Fruit fly (Drosophila melanogaster) whole organism, embryonic: ENCODE measurements around the gene CG33654.

Experiments used
- Atf-2 ChIP-seq: fragments of 200-800 bp; sonication (Bioruptor generic); optimal IDR thresholded peaks from 2 replicates; lab custom pipeline; 2016; ENCODE audit warnings: missing biosample characterization, missing genetic modification characterization
- Blimp-1 ChIP-seq: fragments of 200-800 bp; sonication (Bioruptor generic); optimal IDR thresholded peaks from 3 replicates; lab custom pipeline; 2018; ENCODE audit warnings: missing biosample characterization, missing genetic modification characterization, mild to moderate bottlenecking, moderate library complexity, missing genetic modification reagents
- CG11093 ChIP-seq: fragments of 200-800 bp; sonication (Bioruptor generic); IDR thresholded peaks from 3 replicates; pipeline ENCODE4 v1.3.6; 2022; ENCODE audit warnings: missing biosample characterization, missing genetic modification characterization
- CG11560 ChIP-seq: fragments of 200-800 bp; sonication (Bioruptor generic); IDR thresholded peaks from 3 replicates; pipeline ENCODE4 v1.3.6; 2022; ENCODE audit warnings: missing biosample characterization, missing genetic modification characterization
- CG12155 ChIP-seq: fragments of 200-800 bp; sonication (Bioruptor generic); optimal IDR thresholded peaks from 3 replicates; lab custom pipeline; 2016; ENCODE audit warnings: missing biosample characterization, missing genetic modification characterization
- CG12236 ChIP-seq: fragments of 200-800 bp; sonication (Bioruptor generic); optimal IDR thresholded peaks from 2 replicates; lab custom pipeline; 2016; ENCODE audit warnings: missing biosample characterization, missing genetic modification characterization
- CG17568 ChIP-seq: fragments of 200-800 bp; sonication (Bioruptor generic); optimal IDR thresholded peaks from 2 replicates; lab custom pipeline; 2018; ENCODE audit warnings: missing biosample characterization, mild to moderate bottlenecking, missing genetic modification characterization, moderate library complexity
- CG17612 ChIP-seq: fragments of 200-800 bp; sonication (Bioruptor generic); IDR thresholded peaks from 2 replicates; pipeline ENCODE4 v1.3.6; 2022; ENCODE audit warnings: missing biosample characterization, missing genetic modification characterization
- CG17802 ChIP-seq: fragments of 200-800 bp; sonication (Bioruptor generic); optimal IDR thresholded peaks from 2 replicates; lab custom pipeline; 2018; ENCODE audit warnings: missing biosample characterization, mild to moderate bottlenecking, missing genetic modification characterization, moderate library complexity
- CG18764 ChIP-seq: fragments of 200-800 bp; sonication (Bioruptor generic); optimal IDR thresholded peaks from 3 replicates; lab custom pipeline; 2016; ENCODE audit warnings: missing biosample characterization, missing genetic modification characterization
- CG31388 ChIP-seq: fragments of 200-800 bp; sonication (Bioruptor generic); optimal IDR thresholded peaks from 2 replicates; lab custom pipeline; 2016; ENCODE audit warnings: missing biosample characterization, missing genetic modification characterization
- CG3407 ChIP-seq: fragments of 200-800 bp; sonication (Bioruptor generic); optimal IDR thresholded peaks from 2 replicates; lab custom pipeline; 2018; ENCODE audit warnings: missing biosample characterization, mild to moderate bottlenecking, missing genetic modification characterization
- CG4360 ChIP-seq: fragments of 200-800 bp; sonication (Bioruptor generic); IDR thresholded peaks from 2 replicates; pipeline ENCODE4 v1.3.6; 2022; ENCODE audit warnings: missing biosample characterization, missing genetic modification characterization
- CG4617 ChIP-seq: fragments of 200-800 bp; sonication (Bioruptor generic); optimal IDR thresholded peaks from 3 replicates; lab custom pipeline; 2016; ENCODE audit warnings: missing biosample characterization, missing genetic modification characterization, borderline replicate concordance
- CG6175 ChIP-seq: fragments of 200-800 bp; sonication (Bioruptor generic); IDR thresholded peaks from 3 replicates; pipeline ENCODE4 v1.3.6; 2022; ENCODE audit warnings: missing biosample characterization, missing genetic modification characterization
- CG7372 ChIP-seq: fragments of 200-800 bp; sonication (Bioruptor generic); IDR thresholded peaks from 2 replicates; pipeline ENCODE4 v1.3.6; 2022; ENCODE audit warnings: missing biosample characterization, missing genetic modification characterization
- CG7963 ChIP-seq: fragments of 200-800 bp; sonication (Bioruptor generic); IDR thresholded peaks from 3 replicates; pipeline ENCODE4 v1.3.6; 2022; ENCODE audit warnings: missing biosample characterization, missing genetic modification characterization; ENCODE audit not compliant: partially characterized antibody
- CG7987 ChIP-seq: fragments of 200-800 bp; sonication (Bioruptor generic); optimal IDR thresholded peaks from 2 replicates; lab custom pipeline; 2018; ENCODE audit warnings: missing biosample characterization, mild to moderate bottlenecking, missing genetic modification characterization, moderate library complexity
- CG9609 ChIP-seq: fragments of 200-800 bp; sonication (Bioruptor generic); optimal IDR thresholded peaks from 3 replicates; lab custom pipeline; 2016; ENCODE audit warnings: missing biosample characterization, missing genetic modification characterization
- Dbx ChIP-seq: fragments of 200-800 bp; sonication (Bioruptor generic); IDR thresholded peaks from 3 replicates; pipeline ENCODE4 v1.3.6; 2022; ENCODE audit warnings: missing biosample characterization, missing genetic modification characterization
- E2f2 ChIP-seq: fragments of 200-800 bp; sonication (Bioruptor generic); IDR thresholded peaks from 2 replicates; pipeline ENCODE4 v1.3.6; 2022; ENCODE audit warnings: missing biosample characterization, missing genetic modification characterization
- Ets65A ChIP-seq: fragments of 200-800 bp; sonication (Bioruptor generic); peaks from one replicate; lab custom pipeline; 2016; ENCODE audit warnings: missing biosample characterization, missing genetic modification characterization
- H2.0 ChIP-seq: fragments of 200-800 bp; sonication (Bioruptor generic); IDR thresholded peaks from 2 replicates; pipeline ENCODE4 v1.3.6; 2022; ENCODE audit warnings: missing biosample characterization, missing genetic modification characterization
- Mad ChIP-seq: fragments of 200-800 bp; sonication (Bioruptor generic); optimal IDR thresholded peaks from 2 replicates; lab custom pipeline; 2016; ENCODE audit warnings: missing biosample characterization, missing genetic modification characterization
- Ptx1 ChIP-seq: fragments of 200-800 bp; sonication (Bioruptor generic); IDR thresholded peaks from 2 replicates; pipeline ENCODE4 v1.3.6; 2022; ENCODE audit warnings: missing biosample characterization, missing genetic modification characterization
- Ravus ChIP-seq: fragments of 200-800 bp; sonication (Bioruptor generic); IDR thresholded peaks from 2 replicates; pipeline ENCODE4 v1.3.6; 2022; ENCODE audit warnings: missing biosample characterization, missing genetic modification characterization
- Trl ChIP-seq, 3 experiments: fragments of >200 bp in 2 of 3; fragments of 200-800 bp in 1 of 3; sonication (Bioruptor generic) in 1 of 3; optimal IDR thresholded peaks; 2 replicates in 1 of 3; 3 replicates in 2 of 3; lab custom pipeline; 2016 to 2017; ENCODE audit warnings: missing biosample characterization in 1 of 3, missing genetic modification characterization in 1 of 3
- ash1 ChIP-seq: fragments of 200-800 bp; sonication (Bioruptor generic); optimal IDR thresholded peaks from 2 replicates; lab custom pipeline; 2018; ENCODE audit warnings: missing biosample characterization, mild to moderate bottlenecking, missing genetic modification characterization
- br ChIP-seq: fragments of >200 bp; optimal IDR thresholded peaks from 2 replicates; lab custom pipeline; 2017
- cad ChIP-seq: fragments of >200 bp; optimal IDR thresholded peaks from 2 replicates; lab custom pipeline; 2017; ENCODE audit warnings: missing biosample characterization, missing genetic modification characterization
- chinmo ChIP-seq: fragments of 200-800 bp; sonication (Bioruptor generic); IDR thresholded peaks from 4 replicates; pipeline ENCODE4 v1.3.6; 2022; ENCODE audit warnings: missing biosample characterization, missing genetic modification characterization; ENCODE audit not compliant: partially characterized antibody
- corto ChIP-seq: fragments of 200-800 bp; sonication (Bioruptor generic); optimal IDR thresholded peaks from 2 replicates; lab custom pipeline; 2016; ENCODE audit warnings: missing biosample characterization, mild to moderate bottlenecking, missing genetic modification characterization, moderate library complexity
- disco-r ChIP-seq: fragments of 200-800 bp; sonication (Bioruptor generic); optimal IDR thresholded peaks from 2 replicates; lab custom pipeline; 2016; ENCODE audit warnings: missing biosample characterization, missing genetic modification characterization
- fd64A ChIP-seq: fragments of 200-800 bp; sonication (Bioruptor generic); optimal IDR thresholded peaks from 3 replicates; lab custom pipeline; 2018; ENCODE audit warnings: missing biosample characterization, mild to moderate bottlenecking, missing genetic modification characterization
- ftz-f1 ChIP-seq: fragments of 200-800 bp; sonication (Bioruptor generic); optimal IDR thresholded peaks from 2 replicates; lab custom pipeline; 2016; ENCODE audit warnings: missing biosample characterization, missing genetic modification characterization
- gro ChIP-seq: fragments of 200-800 bp; sonication (Bioruptor generic); optimal IDR thresholded peaks from 2 replicates; lab custom pipeline; 2016; ENCODE audit warnings: missing biosample characterization, missing genetic modification characterization
- h ChIP-seq: fragments of >200 bp; optimal IDR thresholded peaks from 2 replicates; lab custom pipeline; 2017
- hkb ChIP-seq, 2 experiments: fragments of 200-800 bp in 1 of 2; fragments of >200 bp in 1 of 2; sonication (Bioruptor generic) in 1 of 2; IDR thresholded peaks in 1 of 2; optimal IDR thresholded peaks in 1 of 2; 2 replicates each; pipeline versions ENCODE4 v1.3.6 to Lab custom; 2017 to 2022; ENCODE audit warnings: missing biosample characterization in 1 of 2, missing genetic modification characterization in 1 of 2
- nom ChIP-seq: fragments of 200-800 bp; sonication (Bioruptor generic); optimal IDR thresholded peaks from 2 replicates; lab custom pipeline; 2017; ENCODE audit warnings: missing biosample characterization, missing genetic modification characterization, mild to moderate bottlenecking, moderate library complexity, missing genetic modification reagents
- pb ChIP-seq: fragments of 200-800 bp; sonication (Bioruptor generic); optimal IDR thresholded peaks from 3 replicates; lab custom pipeline; 2016; ENCODE audit warnings: missing biosample characterization, missing genetic modification characterization
- pnt ChIP-seq: fragments of 200-800 bp; sonication (Bioruptor generic); optimal IDR thresholded peaks from 3 replicates; lab custom pipeline; 2016; ENCODE audit warnings: missing biosample characterization, missing genetic modification characterization
- prd ChIP-seq, 3 experiments: fragments of >200 bp in 2 of 3; fragments of 200-800 bp in 1 of 3; sonication (Bioruptor generic) in 1 of 3; optimal IDR thresholded peaks in 2 of 3; IDR thresholded peaks in 1 of 3; 2 replicates in 2 of 3; 3 replicates in 1 of 3; pipeline versions ENCODE4 v1.3.6 to Lab custom; 2017 to 2022; ENCODE audit warnings: missing biosample characterization in 1 of 3, missing genetic modification characterization in 1 of 3
- schlank ChIP-seq: fragments of 200-800 bp; sonication (Bioruptor generic); optimal IDR thresholded peaks from 2 replicates; lab custom pipeline; 2018; ENCODE audit warnings: missing biosample characterization, mild to moderate bottlenecking, missing genetic modification characterization
- sqz ChIP-seq: fragments of 200-800 bp; sonication (Bioruptor generic); optimal IDR thresholded peaks from 3 replicates; lab custom pipeline; 2018; ENCODE audit warnings: missing biosample characterization, mild to moderate bottlenecking, missing genetic modification characterization
- sug ChIP-seq: fragments of 200-800 bp; optimal IDR thresholded peaks from 2 replicates; lab custom pipeline; 2019; ENCODE audit warnings: missing biosample characterization, mild to moderate bottlenecking, missing genetic modification characterization, moderate library complexity
- tap ChIP-seq: fragments of 200-800 bp; optimal IDR thresholded peaks from 3 replicates; lab custom pipeline; 2019; ENCODE audit warnings: missing biosample characterization, mild to moderate bottlenecking, missing genetic modification characterization, moderate library complexity
- tgo ChIP-seq: fragments of 200-800 bp; sonication (Bioruptor generic); IDR thresholded peaks from 3 replicates; pipeline ENCODE4 v1.3.6; 2022; ENCODE audit warnings: missing biosample characterization, missing genetic modification characterization
- tup ChIP-seq: fragments of 200-800 bp; sonication (Bioruptor generic); optimal IDR thresholded peaks from 2 replicates; lab custom pipeline; 2016; ENCODE audit warnings: missing biosample characterization, mild to moderate bottlenecking, missing genetic modification characterization, moderate library complexity
- twi ChIP-seq: fragments of 200-800 bp; optimal IDR thresholded peaks from 2 replicates; lab custom pipeline; 2019; ENCODE audit warnings: missing biosample characterization, mild to moderate bottlenecking, missing genetic modification characterization, moderate library complexity
- wdn ChIP-seq: fragments of 200-800 bp; sonication (Bioruptor generic); IDR thresholded peaks from 2 replicates; pipeline ENCODE4 v1.3.6; 2022; ENCODE audit warnings: missing biosample characterization, missing genetic modification characterization

The CG33654 gene

dm6 chr3R:9534595-9535217 is 48.3 kb downstream of the CG33654 start (continued):
- TF ChIP-seq CG4360 (GFP tag; lab: Robert Waterston, UW) (peak; percentile 69), ash1 (GFP tag; lab: Kevin White, UChicago) (no peak), CG12155 (GFP tag; lab: Kevin White, UChicago) (no peak), CG17568 (GFP tag; lab: Kevin White, UChicago) (no peak), Mad (GFP tag; lab: Kevin White, UChicago) (no peak), CG11560 (tag; lab: Robert Waterston, UW) (no peak), CG7987 (GFP tag; lab: Kevin White, UChicago) (no peak), H2.0 (GFP tag; lab: Robert Waterston, UW) (no peak), Blimp-1 (GFP tag; lab: Kevin White, UChicago) (no peak), chinmo (GFP tag; lab: Robert Waterston, UW) (peak; percentile 91; the same call in 2 of the 4 replicates), pb (GFP tag; lab: Kevin White, UChicago) (no peak), wdn (GFP tag; lab: Robert Waterston, UW) (no peak), Atf-2 (GFP tag; lab: Kevin White, UChicago) (no peak), fd64A (GFP tag; lab: Kevin White, UChicago) (no peak), CG3407 (GFP tag; lab: Kevin White, UChicago) (no peak), CG7963 (no peak), tap (tag; lab: Kevin White, UChicago) (no peak), corto (GFP tag; lab: Kevin White, UChicago) (peak; percentile 9), E2f2 (GFP tag; lab: Robert Waterston, UW) (no peak), Ravus (GFP tag; lab: Robert Waterston, UW) (no peak), sqz (GFP tag; lab: Kevin White, UChicago) (peak; percentile 11), CG17802 (tag; lab: Kevin White, UChicago) (no peak), h (lab: Kevin White, UChicago) (no peak), CG31388 (GFP tag; lab: Kevin White, UChicago) (no peak), schlank (no peak), nom (GFP tag; lab: Kevin White, UChicago) (peak; percentile 27), cad (GFP tag; lab: Kevin White, UChicago) (no peak), CG6175 (GFP tag; lab: Robert Waterston, UW) (peak; percentile 74; the same call in 2 of the 3 replicates), hkb (optimal IDR thresholded peaks at IDR 0.05; lab: Kevin White, UChicago) (no peak), hkb (GFP tag; IDR thresholded peaks at IDR 0.05; lab: Robert Waterston, UW) (0 out of 2 replicates have a peak, but pooled peaks have one; percentile 10), Ptx1 (GFP tag; lab: Robert Waterston, UW) (no peak), Dbx (GFP tag; lab: Robert Waterston, UW) (no peak; the same call in 2 of the 3 replicates), br (lab: Kevin White, UChicago) (no peak), ftz-f1 (GFP tag; lab: Kevin White, UChicago) (peak; percentile 52), tup (GFP tag; lab: Kevin White, UChicago) (no peak), gro (no peak), CG7372 (GFP tag; lab: Robert Waterston, UW) (no peak), CG17612 (GFP tag; lab: Robert Waterston, UW) (no peak), CG4617 (GFP tag; lab: Kevin White, UChicago) (no peak), CG18764 (no peak), twi (tag; lab: Kevin White, UChicago) (no peak), Ets65A (peak; percentile 55), Trl (optimal IDR thresholded peaks at IDR 0.05; lab: Kevin White, UChicago) (peak; percentile 78 to 91), Trl (GFP tag; optimal IDR thresholded peaks at IDR 0.05; lab: Kevin White, UChicago) (no peak), CG12236 (GFP tag; lab: Kevin White, UChicago) (no peak), CG11093 (GFP tag; lab: Robert Waterston, UW) (no peak), CG9609 (GFP tag; lab: Kevin White, UChicago) (no peak), tgo (no peak), prd (optimal IDR thresholded peaks at IDR 0.05; lab: Kevin White, UChicago) (no peak), prd (GFP tag; IDR thresholded peaks at IDR 0.05; lab: Robert Waterston, UW) (no peak), disco-r (no peak), pnt (GFP tag; lab: Kevin White, UChicago) (no peak), sug (tag; lab: Kevin White, UChicago) (no peak)
